Worm (Caenorhabditis elegans): ENCODE results near the gene F13H8.11.

ce11 chrII:6257220-6257877 lies 2.5 kb downstream of the F13H8.11 start:
- TF ChIP-seq tbx-37 (GFP tag; conservative IDR thresholded peaks at IDR 0.05), result no peak
- TF ChIP-seq B0310.2 (tag; optimal IDR thresholded peaks at IDR 0.05), result no peak
- TF ChIP-seq sea-1 (GFP tag; conservative IDR thresholded peaks at IDR 0.05), result no peak
- no peak for TF ChIP-seq hnd-1 (tag; optimal IDR thresholded peaks at IDR 0.05)
- TF ChIP-seq F13C5.2 (tag; optimal IDR thresholded peaks at IDR 0.05), result no peak
- no peak for TF ChIP-seq flt-1 (GFP tag; IDR thresholded peaks at IDR 0.05)
- no peak for TF ChIP-seq ets-7 (tag; optimal IDR thresholded peaks at IDR 0.05)
- no peak for TF ChIP-seq hmg-4 (GFP tag; optimal IDR thresholded peaks at IDR 0.05)
- TF ChIP-seq ama-1 (optimal IDR thresholded peaks at IDR 0.05), result no peak
- TF ChIP-seq tra-4 (tag; optimal IDR thresholded peaks at IDR 0.05), result no peak
- no peak for TF ChIP-seq ceh-13 (GFP tag; optimal IDR thresholded peaks at IDR 0.05)
- no peak for TF ChIP-seq aly-1 (tag; optimal IDR thresholded peaks at IDR 0.05)
- no peak for TF ChIP-seq ceh-36 (tag; optimal IDR thresholded peaks at IDR 0.05)
- no peak for TF ChIP-seq hmbx-1 (tag; optimal IDR thresholded peaks at IDR 0.05)
